Worm (Caenorhabditis elegans): ENCODE data around the gene C31H2.14.

Gene C31H2.14

DNA sequence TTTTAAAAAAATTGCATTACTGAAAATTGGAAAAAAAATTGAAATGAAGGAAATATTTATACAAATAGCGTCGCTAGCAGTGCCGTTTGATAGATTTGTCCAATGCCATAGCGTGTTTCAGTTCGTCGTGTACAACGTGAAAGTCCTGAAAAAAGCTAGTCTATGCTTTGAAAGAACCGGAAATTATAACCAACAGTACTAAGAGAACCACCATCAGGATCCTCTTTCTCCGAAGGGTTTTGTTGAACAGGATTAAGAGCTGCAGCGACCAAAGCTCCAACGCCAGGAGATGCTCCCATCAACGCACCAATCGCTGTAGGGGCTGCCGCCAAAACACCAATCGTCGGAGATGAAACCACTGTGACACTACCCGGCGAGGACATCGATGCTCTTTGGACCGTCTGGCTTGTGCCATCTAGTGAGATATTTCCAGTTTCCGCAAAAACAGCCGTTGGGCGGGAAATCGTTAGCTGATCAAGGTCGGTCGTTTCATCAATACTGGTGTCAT lies 41.8 kb upstream of the C31H2.14 start:
- peak; percentile 27; the same call in 1 of the 2 replicates for TF ChIP-seq dox-1 (GFP tag; IDR thresholded peaks at IDR 0.05)
- TF ChIP-seq ztf-22 (GFP tag; optimal IDR thresholded peaks at IDR 0.05) = peak; percentile 54
- no peak for TF ChIP-seq him-1 (tag; optimal IDR thresholded peaks at IDR 0.05)
- 0 out of 2 replicates have a peak, but pooled peaks have one; percentile 22 for TF ChIP-seq C06A6.2 (GFP tag; conservative IDR thresholded peaks at IDR 0.05)
- TF ChIP-seq Y67H2A.10 (GFP tag; conservative IDR thresholded peaks at IDR 0.05) = no peak
- TF ChIP-seq efl-1 (GFP tag; optimal IDR thresholded peaks at IDR 0.05) = no peak
- TF ChIP-seq attf-5 (GFP tag; optimal IDR thresholded peaks at IDR 0.05) = no peak
- no peak for TF ChIP-seq lin-40 (tag; optimal IDR thresholded peaks at IDR 0.05)
- TF ChIP-seq egl-44 (GFP tag; IDR thresholded peaks at IDR 0.05) = peak; percentile 8; the same call in 1 of the 2 replicates
- TF ChIP-seq ceh-40 (GFP tag; IDR thresholded peaks at IDR 0.05) = no peak
- TF ChIP-seq hmg-20 (GFP tag; IDR thresholded peaks at IDR 0.05) = no peak; the same call in 1 of the 2 replicates
- peak; percentile 29 for TF ChIP-seq mel-28 (tag; optimal IDR thresholded peaks at IDR 0.05; ENCODE audit: borderline replicate concordance)
- no peak for TF ChIP-seq mes-4 (tag; optimal IDR thresholded peaks at IDR 0.05)
- TF ChIP-seq lin-26 (GFP tag; IDR thresholded peaks at IDR 0.05) = no peak
- TF ChIP-seq lin-54 (GFP tag; optimal IDR thresholded peaks at IDR 0.05) = peak; percentile 21
- TF ChIP-seq gei-17 (GFP tag; optimal IDR thresholded peaks at IDR 0.05) = peak; percentile 87
- TF ChIP-seq ceh-79 (tag; optimal IDR thresholded peaks at IDR 0.05) = peak; percentile 13
- peak; percentile 62 for TF ChIP-seq mcd-1 (GFP tag; IDR thresholded peaks at IDR 0.05)
- TF ChIP-seq tlf-1 (GFP tag; optimal IDR thresholded peaks at IDR 0.05) = no peak
- TF ChIP-seq ztf-25 (GFP tag; IDR thresholded peaks at IDR 0.05) = no peak
- 0 out of 2 replicates have a peak, but pooled peaks have one; percentile 70 for TF ChIP-seq nfya-2 (GFP tag; IDR thresholded peaks at IDR 0.05)
- no peak for TF ChIP-seq somi-1 (GFP tag; optimal IDR thresholded peaks at IDR 0.05)
- peak; percentile 69 for TF ChIP-seq ekl-4 (GFP tag; IDR thresholded peaks at IDR 0.05)
- no peak for TF ChIP-seq unc-62 (GFP tag; optimal IDR thresholded peaks at IDR 0.05)
- peak; percentile 65 for TF ChIP-seq fkh-3 (tag; optimal IDR thresholded peaks at IDR 0.05)
- TF ChIP-seq Y56A3A.18 (GFP tag; IDR thresholded peaks at IDR 0.05) = peak; percentile 93; the same call in 1 of the 2 replicates
- no peak for TF ChIP-seq ztf-6 (GFP tag; IDR thresholded peaks at IDR 0.05)
- no peak for TF ChIP-seq egrh-3 (GFP tag; IDR thresholded peaks at IDR 0.05)
- TF ChIP-seq tbx-9 (tag; optimal IDR thresholded peaks at IDR 0.05; ENCODE audit: borderline replicate concordance) = no peak
- TF ChIP-seq egl-18 (GFP tag; IDR thresholded peaks at IDR 0.05) = 0 out of 2 replicates have a peak, but pooled peaks have one; percentile 56
- no peak for TF ChIP-seq F52B5.7 (tag; optimal IDR thresholded peaks at IDR 0.05)
- no peak for TF ChIP-seq snpc-1.1 (tag; optimal IDR thresholded peaks at IDR 0.05; ENCODE audit: insufficient read depth)
- no peak for TF ChIP-seq hrde-1 (tag; optimal IDR thresholded peaks at IDR 0.05; ENCODE audit: borderline replicate concordance)
- no peak for TF ChIP-seq tbp1 (GFP tag; optimal IDR thresholded peaks at IDR 0.05)
- peak; percentile 41 for TF ChIP-seq nhr-80 (tag; optimal IDR thresholded peaks at IDR 0.05)
- TF ChIP-seq nhr-179 (tag; optimal IDR thresholded peaks at IDR 0.05) = no peak
- 0 out of 2 replicates have a peak, but pooled peaks have one; percentile 13 for TF ChIP-seq B0019.2 (GFP tag; conservative IDR thresholded peaks at IDR 0.05)
- no peak for TF ChIP-seq sea-2 (GFP tag; IDR thresholded peaks at IDR 0.05)
- TF ChIP-seq F49E8.2 (tag; optimal IDR thresholded peaks at IDR 0.05; ENCODE audit: insufficient read depth) = no peak
- TF ChIP-seq B0336.3 (GFP tag; IDR thresholded peaks at IDR 0.05) = peak; percentile 83
- TF ChIP-seq nfyb-1 (GFP tag; IDR thresholded peaks at IDR 0.05) = peak; percentile 80; the same call in 1 of the 2 replicates
- TF ChIP-seq Y53F4B.3 (GFP tag; IDR thresholded peaks at IDR 0.05) = no peak
- TF ChIP-seq attf-3 (GFP tag; conservative IDR thresholded peaks at IDR 0.05) = no peak
- 0 out of 2 replicates have a peak, but pooled peaks have one; percentile 6 for TF ChIP-seq Y95B8A.8 (GFP tag; IDR thresholded peaks at IDR 0.05)
- TF ChIP-seq let-607 (tag; optimal IDR thresholded peaks at IDR 0.05) = peak in 1 of 2 experiments; percentile 49
- no peak for TF ChIP-seq snpc-1.3 (tag; optimal IDR thresholded peaks at IDR 0.05; ENCODE audit: insufficient read depth)
- TF ChIP-seq madf-10 (tag; optimal IDR thresholded peaks at IDR 0.05) = peak; percentile 30

Data from whole organism, young adult.